Worm (Caenorhabditis elegans): ENCODE data around the gene F13E9.16.

F13E9.16 gene

DNA sequence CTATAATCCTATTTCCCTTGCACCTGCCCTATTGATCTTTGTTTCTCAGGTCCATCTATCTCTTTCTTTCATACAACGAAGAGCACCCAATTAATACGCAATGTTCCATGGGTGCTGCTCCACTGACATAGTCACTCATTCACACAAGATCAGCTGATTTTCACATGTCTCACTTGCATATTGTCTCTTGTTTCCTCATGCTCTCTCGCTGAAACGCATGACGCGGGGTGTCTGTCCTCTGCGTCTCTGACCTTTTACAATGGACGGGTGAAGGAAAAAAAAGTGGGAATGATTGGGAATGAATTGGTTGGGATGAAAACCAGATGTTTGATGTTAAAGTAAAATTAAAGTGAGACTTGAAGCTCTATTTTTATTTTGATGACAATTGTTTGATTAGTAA is 48.2 kb upstream of the F13E9.16 start (continued):
- peak; percentile 75 for TF ChIP-seq pax-3 (tag; optimal IDR thresholded peaks at IDR 0.05)
- peak; percentile 93 for TF ChIP-seq swsn-7 (tag; optimal IDR thresholded peaks at IDR 0.05)
- TF ChIP-seq hlh-4 (tag; optimal IDR thresholded peaks at IDR 0.05): no peak
- peak; percentile 94 for TF ChIP-seq fkh-8 (tag; optimal IDR thresholded peaks at IDR 0.05)
- TF ChIP-seq nhr-71 (tag; optimal IDR thresholded peaks at IDR 0.05): peak; percentile 98
- peak; percentile 90 for TF ChIP-seq nhr-11 (tag; optimal IDR thresholded peaks at IDR 0.05)
- TF ChIP-seq nhr-12 (tag; optimal IDR thresholded peaks at IDR 0.05): no peak
- TF ChIP-seq rnt-1 (tag; optimal IDR thresholded peaks at IDR 0.05): peak; percentile 94
- TF ChIP-seq nhr-90 (tag; optimal IDR thresholded peaks at IDR 0.05; ENCODE audit: poor library complexity): no peak
- peak; percentile 77 for TF ChIP-seq C16A3.4 (tag; optimal IDR thresholded peaks at IDR 0.05)
- TF ChIP-seq aly-2 (tag; optimal IDR thresholded peaks at IDR 0.05): peak; percentile 67

DNA sequence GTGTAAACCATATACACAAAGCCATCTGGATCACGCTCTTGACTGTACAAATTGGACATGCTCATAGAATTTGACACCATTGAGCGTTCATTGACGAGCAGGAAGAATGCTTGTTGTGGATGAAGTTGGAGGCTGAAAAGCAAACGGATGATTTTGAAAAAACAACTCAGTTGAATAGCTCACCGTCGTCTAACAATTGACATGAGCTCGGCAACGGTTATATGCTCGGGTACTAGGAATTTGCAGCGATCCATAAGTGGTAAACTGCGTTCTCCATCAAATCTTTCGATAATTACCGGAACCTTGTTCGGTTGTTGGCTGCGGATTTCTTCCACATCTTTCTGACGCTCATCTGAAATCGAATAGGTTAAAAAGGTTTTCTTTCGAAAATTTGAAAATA is 47.6 kb upstream of the F13E9.16 start:
- TF ChIP-seq Y116A8C.19 (tag; optimal IDR thresholded peaks at IDR 0.05; ENCODE audit: borderline replicate concordance) (no peak), C34B4.2 (tag; optimal IDR thresholded peaks at IDR 0.05) (no peak), alr-1 (tag; optimal IDR thresholded peaks at IDR 0.05; ENCODE audit: borderline replicate concordance) (no peak), lin-39 (tag; optimal IDR thresholded peaks at IDR 0.05) (no peak), nhr-47 (tag; optimal IDR thresholded peaks at IDR 0.05) (no peak), lin-35 (GFP tag; optimal IDR thresholded peaks at IDR 0.05) (no peak), hlh-4 (tag; optimal IDR thresholded peaks at IDR 0.05) (no peak), egl-27 (tag; optimal IDR thresholded peaks at IDR 0.05) (no peak), unc-86 (tag; optimal IDR thresholded peaks at IDR 0.05) (no peak), ceh-63 (GFP tag; optimal IDR thresholded peaks at IDR 0.05) (no peak), ceh-8 (GFP tag; optimal IDR thresholded peaks at IDR 0.05) (no peak), egl-13 (tag; optimal IDR thresholded peaks at IDR 0.05) (no peak), zag-1 (tag; optimal IDR thresholded peaks at IDR 0.05) (no peak), ets-5 (GFP tag; IDR thresholded peaks at IDR 0.05) (no peak)

DNA sequence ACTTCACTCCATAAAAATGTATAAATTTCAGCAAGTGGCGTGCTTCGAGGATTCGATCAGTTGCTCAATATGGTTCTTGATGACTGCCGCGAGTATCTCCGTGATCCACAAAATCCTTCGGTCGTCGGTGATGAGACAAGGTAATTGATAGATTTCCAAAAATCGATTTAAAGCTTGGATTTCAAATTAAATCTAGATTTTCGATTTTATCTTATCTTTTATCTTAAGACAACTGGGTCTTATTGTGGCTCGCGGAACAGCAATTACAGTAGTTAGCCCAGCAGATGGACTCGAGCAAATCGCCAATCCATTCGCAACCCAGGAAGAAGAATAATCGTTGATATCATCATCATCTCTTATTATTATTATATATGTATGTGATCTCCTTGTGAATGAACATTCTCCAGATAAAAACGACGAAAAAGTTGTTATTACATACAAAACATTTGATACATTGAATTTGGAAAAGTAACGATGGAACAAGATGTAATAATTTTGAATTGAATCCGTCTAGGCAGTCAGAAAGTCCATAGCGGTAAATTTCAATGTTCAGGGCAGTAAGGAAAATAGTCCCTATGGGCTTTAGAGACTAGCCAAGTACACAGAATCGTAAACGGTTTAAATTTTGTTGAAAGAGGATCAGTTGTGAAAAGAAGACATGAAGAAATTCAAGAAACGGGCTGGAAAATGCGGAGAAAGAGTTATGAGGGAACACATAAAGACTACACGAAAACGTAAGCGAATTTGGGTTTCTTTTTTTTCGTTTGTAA is 46.8 kb upstream of the F13E9.16 start:
- TF ChIP-seq nhr-77 (tag; optimal IDR thresholded peaks at IDR 0.05): no peak
- no peak for TF ChIP-seq fkh-8 (tag; optimal IDR thresholded peaks at IDR 0.05)
- peak; percentile 1 for TF ChIP-seq swsn-7 (tag; optimal IDR thresholded peaks at IDR 0.05)
- no peak for TF ChIP-seq aha-1 (tag; optimal IDR thresholded peaks at IDR 0.05)
- no peak for TF ChIP-seq C34B4.2 (tag; optimal IDR thresholded peaks at IDR 0.05)
- TF ChIP-seq ceh-88 (GFP tag; IDR thresholded peaks at IDR 0.05): peak; percentile 44; the same call in 1 of the 2 replicates
- TF ChIP-seq rnt-1 (tag; optimal IDR thresholded peaks at IDR 0.05): peak; percentile 8
- TF ChIP-seq ces-1 (GFP tag; optimal IDR thresholded peaks at IDR 0.05): no peak
- peak in 1 of 2 experiments; percentile 15 for TF ChIP-seq lsy-2 (tag; optimal IDR thresholded peaks at IDR 0.05)
- TF ChIP-seq nhr-85 (tag): peak; percentile 57
- no peak for TF ChIP-seq fkh-4 (tag; optimal IDR thresholded peaks at IDR 0.05; ENCODE audit: borderline replicate concordance)
- TF ChIP-seq irx-1 (tag; optimal IDR thresholded peaks at IDR 0.05): peak; percentile 22
- no peak for TF ChIP-seq nhr-20 (tag; optimal IDR thresholded peaks at IDR 0.05)
- TF ChIP-seq blmp-1 (tag; optimal IDR thresholded peaks at IDR 0.05): no peak
- no peak for TF ChIP-seq skn-1 (tag; optimal IDR thresholded peaks at IDR 0.05)
- no peak for TF ChIP-seq nhr-11 (tag; optimal IDR thresholded peaks at IDR 0.05)
- no peak for TF ChIP-seq F16B12.6 (tag; optimal IDR thresholded peaks at IDR 0.05)
- no peak for TF ChIP-seq efl-1 (optimal IDR thresholded peaks at IDR 0.05)
- TF ChIP-seq efl-1 (GFP tag; optimal IDR thresholded peaks at IDR 0.05 in 1 of 2): peak in 1 of 2 experiments; percentile 80
- TF ChIP-seq nhr-47 (tag; optimal IDR thresholded peaks at IDR 0.05): peak; percentile 34
- no peak for TF ChIP-seq nhr-76 (tag; optimal IDR thresholded peaks at IDR 0.05)
- peak; percentile 31 for TF ChIP-seq elt-2 (tag; optimal IDR thresholded peaks at IDR 0.05)
- TF ChIP-seq lin-14 (GFP tag; optimal IDR thresholded peaks at IDR 0.05): peak; percentile 14
- no peak for TF ChIP-seq jun-1 (tag; optimal IDR thresholded peaks at IDR 0.05)
- no peak for TF ChIP-seq mep-1 (tag; optimal IDR thresholded peaks at IDR 0.05)
- TF ChIP-seq sox-4 (tag; optimal IDR thresholded peaks at IDR 0.05): no peak
- peak; percentile 84 for TF ChIP-seq ama-1 (optimal IDR thresholded peaks at IDR 0.05)
- TF ChIP-seq zip-4 (GFP tag; optimal IDR thresholded peaks at IDR 0.05): peak; percentile 16
- no peak for TF ChIP-seq Y116A8C.19 (tag; optimal IDR thresholded peaks at IDR 0.05; ENCODE audit: borderline replicate concordance)
- no peak for TF ChIP-seq unc-98 (GFP tag; IDR thresholded peaks at IDR 0.05)
- TF ChIP-seq mdl-1 (tag; optimal IDR thresholded peaks at IDR 0.05): no peak
- no peak for TF ChIP-seq efl-3 (GFP tag; optimal IDR thresholded peaks at IDR 0.05)

Data from whole organism, L1 larva.